Fruit fly (Drosophila melanogaster) whole organism, embryonic: ENCODE data around the gene dre4.

Experiments
- CG8281 ChIP-seq: fragments of 200-800 bp; sonication (Bioruptor generic); optimal IDR thresholded peaks from 2 replicates; lab custom pipeline; 2018; ENCODE audit warnings: missing biosample characterization, mild to moderate bottlenecking, missing genetic modification characterization, moderate library complexity
- D19A ChIP-seq: fragments of 200-800 bp; optimal IDR thresholded peaks from 3 replicates; lab custom pipeline; 2019; ENCODE audit warnings: missing biosample characterization, mild to moderate bottlenecking, missing genetic modification characterization, moderate library complexity
- Dek ChIP-seq: fragments of 200-800 bp; sonication (Bioruptor generic); optimal IDR thresholded peaks from 3 replicates; lab custom pipeline; 2019; ENCODE audit warnings: missing biosample characterization, mild to moderate bottlenecking, missing genetic modification characterization, moderate library complexity
- chinmo ChIP-seq: fragments of 200-800 bp; sonication (Bioruptor generic); IDR thresholded peaks from 4 replicates; pipeline ENCODE4 v1.3.6; 2022; ENCODE audit warnings: missing biosample characterization, missing genetic modification characterization; ENCODE audit not compliant: partially characterized antibody

DNA sequence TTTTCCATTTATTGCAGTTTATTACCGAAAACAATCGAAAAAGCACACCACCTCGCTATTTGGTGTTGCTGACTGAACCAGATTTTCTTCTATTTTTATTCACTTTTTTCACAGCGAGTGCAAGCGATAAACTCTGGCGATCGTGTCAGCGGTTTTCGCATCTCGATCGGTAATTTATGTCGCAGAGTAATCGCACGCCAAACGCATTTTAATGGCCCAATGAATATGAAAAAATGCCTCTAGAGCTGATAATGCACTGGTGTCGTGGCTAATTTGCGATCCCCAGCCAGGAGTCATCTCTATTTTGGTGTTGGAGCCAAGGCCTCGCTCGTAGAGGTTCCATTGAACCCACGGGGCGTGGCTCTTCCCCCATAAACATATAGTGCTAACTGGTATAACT is 22.8 kb downstream of the dre4 start:
- TF ChIP-seq D19A (no peak), CG8281 (tag; lab: Kevin White, UChicago) (no peak), Dek (tag; lab: Kevin White, UChicago) (no peak), chinmo (no peak)
